Fruit fly (Drosophila melanogaster) whole organism, embryonic: ENCODE measurements around the gene SrpRbeta.

Experiments used
- Atf3 ChIP-seq: fragments of 200-800 bp; sonication (Bioruptor generic); optimal IDR thresholded peaks from 3 replicates; lab custom pipeline; 2016; ENCODE audit warnings: missing biosample characterization, missing genetic modification characterization
- Awh ChIP-seq: fragments of 200-800 bp; sonication (Bioruptor generic); IDR thresholded peaks from 2 replicates; pipeline ENCODE4, ENCODE4 v1.3.6; 2022; ENCODE audit warnings: missing biosample characterization, missing genetic modification characterization
- CG10462 ChIP-seq: fragments of 200-800 bp; sonication (Bioruptor generic); optimal IDR thresholded peaks from 2 replicates; lab custom pipeline; 2016; ENCODE audit warnings: missing biosample characterization, missing genetic modification characterization
- CG10565 ChIP-seq: fragments of 200-800 bp; sonication (Bioruptor generic); optimal IDR thresholded peaks from 3 replicates; lab custom pipeline; 2016; ENCODE audit warnings: missing biosample characterization, mild to moderate bottlenecking, missing genetic modification characterization
- CG11093 ChIP-seq: fragments of 200-800 bp; sonication (Bioruptor generic); IDR thresholded peaks from 3 replicates; pipeline ENCODE4 v1.3.6; 2022; ENCODE audit warnings: missing biosample characterization, missing genetic modification characterization
- CG11247 ChIP-seq: fragments of 200-800 bp; sonication (Bioruptor generic); IDR thresholded peaks from 2 replicates; pipeline ENCODE4 v1.3.6; 2022; ENCODE audit warnings: missing biosample characterization, missing genetic modification characterization
- CG13424 ChIP-seq: fragments of 200-800 bp; sonication (Bioruptor generic); optimal IDR thresholded peaks from 2 replicates; lab custom pipeline; 2019; ENCODE audit warnings: missing biosample characterization, mild to moderate bottlenecking, missing genetic modification characterization, moderate library complexity
- CG14014 ChIP-seq: fragments of 200-800 bp; sonication (Bioruptor generic); IDR thresholded peaks from 2 replicates; pipeline ENCODE4 v1.3.6; 2022; ENCODE audit warnings: missing biosample characterization, missing genetic modification characterization
- CG17361 ChIP-seq: fragments of 200-800 bp; sonication (Bioruptor generic); IDR thresholded peaks from 3 replicates; pipeline ENCODE4 v1.3.6; 2022; ENCODE audit warnings: missing biosample characterization, missing genetic modification characterization
- CG17802 ChIP-seq: fragments of 200-800 bp; sonication (Bioruptor generic); optimal IDR thresholded peaks from 2 replicates; lab custom pipeline; 2018; ENCODE audit warnings: missing biosample characterization, mild to moderate bottlenecking, missing genetic modification characterization, moderate library complexity
- CG2129 ChIP-seq: fragments of 200-800 bp; sonication (Bioruptor generic); IDR thresholded peaks from 2 replicates; pipeline ENCODE4 v1.3.6; 2022; ENCODE audit warnings: missing biosample characterization, missing genetic modification characterization; ENCODE audit not compliant: partially characterized antibody
- CG3847 ChIP-seq: fragments of 200-800 bp; sonication (Bioruptor generic); IDR thresholded peaks from 2 replicates; pipeline ENCODE4 v1.3.6; 2022; ENCODE audit warnings: missing biosample characterization, missing genetic modification characterization
- CG4282 ChIP-seq: fragments of 200-800 bp; sonication (Bioruptor generic); optimal IDR thresholded peaks from 2 replicates; lab custom pipeline; 2016; ENCODE audit warnings: missing biosample characterization, missing genetic modification characterization
- CG4328 ChIP-seq: fragments of 200-800 bp; sonication (Bioruptor generic); optimal IDR thresholded peaks from 3 replicates; lab custom pipeline; 2017; ENCODE audit warnings: missing biosample characterization, missing genetic modification reagents, missing genetic modification characterization
- CG4404 ChIP-seq: fragments of 200-800 bp; sonication (Bioruptor generic); IDR thresholded peaks from 2 replicates; pipeline ENCODE4 v1.3.6; 2022; ENCODE audit warnings: missing biosample characterization, missing genetic modification characterization
- CG4617 ChIP-seq: fragments of 200-800 bp; sonication (Bioruptor generic); optimal IDR thresholded peaks from 3 replicates; lab custom pipeline; 2016; ENCODE audit warnings: missing biosample characterization, missing genetic modification characterization, borderline replicate concordance
- CG6254 ChIP-seq: fragments of 200-800 bp; sonication (Bioruptor generic); optimal IDR thresholded peaks from 3 replicates; lab custom pipeline; 2017; ENCODE audit warnings: mild to moderate bottlenecking, missing biosample characterization, missing genetic modification reagents, missing genetic modification characterization
- CG7786 ChIP-seq: fragments of 200-800 bp; sonication (Bioruptor generic); optimal IDR thresholded peaks from 2 replicates; lab custom pipeline; 2016; ENCODE audit warnings: missing biosample characterization, missing genetic modification characterization
- CG8388 ChIP-seq: fragments of 200-800 bp; sonication (Bioruptor generic); optimal IDR thresholded peaks from 2 replicates; lab custom pipeline; 2019; ENCODE audit warnings: missing biosample characterization, mild to moderate bottlenecking, missing genetic modification characterization, moderate library complexity
- CG9727 ChIP-seq: fragments of 200-800 bp; sonication (Bioruptor generic); optimal IDR thresholded peaks from 3 replicates; lab custom pipeline; 2017; ENCODE audit warnings: missing biosample characterization, mild to moderate bottlenecking, missing genetic modification characterization
- CG9932 ChIP-seq: fragments of 200-800 bp; sonication (Bioruptor generic); IDR thresholded peaks from 2 replicates; pipeline ENCODE4 v1.3.6; 2022; ENCODE audit warnings: missing biosample characterization, missing genetic modification characterization
- CHES-1-like ChIP-seq: fragments of 200-800 bp; sonication (Bioruptor generic); optimal IDR thresholded peaks from 2 replicates; lab custom pipeline; 2016; ENCODE audit warnings: missing biosample characterization, missing genetic modification characterization
- CkIIα-i1 ChIP-seq: fragments of 200-800 bp; sonication (Bioruptor generic); IDR thresholded peaks from 2 replicates; pipeline ENCODE4 v1.3.6; 2022; ENCODE audit warnings: missing biosample characterization, missing genetic modification characterization
- E2f1 ChIP-seq: fragments of 200-800 bp; sonication (Bioruptor generic); IDR thresholded peaks from 2 replicates; pipeline ENCODE4 v1.3.6; 2022; ENCODE audit warnings: missing biosample characterization, missing genetic modification characterization
- HLH54F ChIP-seq: fragments of 200-800 bp; sonication (Bioruptor generic); optimal IDR thresholded peaks from 3 replicates; lab custom pipeline; 2016; ENCODE audit warnings: missing biosample characterization, missing genetic modification characterization
- Poxn ChIP-seq: fragments of 200-800 bp; sonication (Bioruptor generic); IDR thresholded peaks from 2 replicates; pipeline ENCODE4 v1.3.6; 2022; ENCODE audit warnings: missing biosample characterization, missing genetic modification characterization
- Side ChIP-seq: fragments of 200-800 bp; sonication (Bioruptor generic); optimal IDR thresholded peaks from 2 replicates; lab custom pipeline; 2016; ENCODE audit warnings: missing biosample characterization, missing genetic modification characterization
- Taf1 ChIP-seq: fragments of 200-800 bp; sonication (Bioruptor generic); IDR thresholded peaks from 2 replicates; pipeline ENCODE4 v1.3.6; 2022; ENCODE audit warnings: missing biosample characterization, missing genetic modification characterization
- ara ChIP-seq: fragments of 200-800 bp; sonication (Bioruptor generic); IDR thresholded peaks from 2 replicates; pipeline ENCODE4 v1.3.6; 2022; ENCODE audit warnings: missing biosample characterization, missing genetic modification characterization
- cwo ChIP-seq: fragments of 200-800 bp; sonication (Bioruptor generic); optimal IDR thresholded peaks from 3 replicates; lab custom pipeline; 2017; ENCODE audit warnings: missing biosample characterization, missing genetic modification characterization, mild to moderate bottlenecking, moderate library complexity, missing genetic modification reagents
- dati ChIP-seq: fragments of 200-800 bp; sonication (Bioruptor generic); IDR thresholded peaks from 2 replicates; pipeline ENCODE4 v1.3.6; 2022; ENCODE audit warnings: missing biosample characterization, missing genetic modification characterization
- disco-r ChIP-seq: fragments of 200-800 bp; sonication (Bioruptor generic); optimal IDR thresholded peaks from 2 replicates; lab custom pipeline; 2016; ENCODE audit warnings: missing biosample characterization, missing genetic modification characterization
- gcm ChIP-seq: fragments of 200-800 bp; sonication (Bioruptor generic); optimal IDR thresholded peaks from 2 replicates; lab custom pipeline; 2019; ENCODE audit warnings: missing biosample characterization, mild to moderate bottlenecking, missing genetic modification characterization, moderate library complexity
- ham ChIP-seq: fragments of 200-800 bp; sonication (Bioruptor generic); IDR thresholded peaks from 2 replicates; pipeline ENCODE4 v1.3.6; 2022; ENCODE audit warnings: missing biosample characterization, missing genetic modification characterization
- hkb ChIP-seq, 2 experiments: fragments of 200-800 bp in 1 of 2; fragments of >200 bp in 1 of 2; sonication (Bioruptor generic) in 1 of 2; IDR thresholded peaks in 1 of 2; optimal IDR thresholded peaks in 1 of 2; 2 replicates each; pipeline versions ENCODE4 v1.3.6 to Lab custom; 2017 to 2022; ENCODE audit warnings: missing biosample characterization in 1 of 2, missing genetic modification characterization in 1 of 2
- insv ChIP-seq, 2 experiments: fragments of 200-800 bp; sonication (Bioruptor generic); optimal IDR thresholded peaks; 3 replicates each; lab custom pipeline; 2016 to 2018; ENCODE audit warnings: missing biosample characterization in 2 of 2, missing genetic modification characterization in 2 of 2
- jing ChIP-seq: fragments of 200-800 bp; sonication (Bioruptor generic); optimal IDR thresholded peaks from 2 replicates; lab custom pipeline; 2018; ENCODE audit warnings: missing biosample characterization, mild to moderate bottlenecking, missing genetic modification characterization
- kni ChIP-seq: fragments of 200-800 bp; sonication (Bioruptor generic); optimal IDR thresholded peaks from 3 replicates; lab custom pipeline; 2017; ENCODE audit warnings: mild to moderate bottlenecking, missing biosample characterization, missing genetic modification reagents, missing genetic modification characterization
- odd ChIP-seq: fragments of 200-800 bp; sonication (Bioruptor generic); optimal IDR thresholded peaks from 2 replicates; lab custom pipeline; 2017; ENCODE audit warnings: missing biosample characterization, mild to moderate bottlenecking, missing genetic modification characterization
- onecut ChIP-seq: fragments of 200-800 bp; sonication (Bioruptor generic); IDR thresholded peaks from 2 replicates; pipeline ENCODE4 v1.3.6; 2022; ENCODE audit warnings: missing biosample characterization, missing genetic modification characterization
- pb ChIP-seq: fragments of 200-800 bp; sonication (Bioruptor generic); optimal IDR thresholded peaks from 3 replicates; lab custom pipeline; 2016; ENCODE audit warnings: missing biosample characterization, missing genetic modification characterization
- run ChIP-seq: fragments of 200-800 bp; sonication (Bioruptor generic); optimal IDR thresholded peaks from 3 replicates; lab custom pipeline; 2018; ENCODE audit warnings: missing biosample characterization, mild to moderate bottlenecking, missing genetic modification characterization
- salm ChIP-seq: fragments of 200-800 bp; sonication (Bioruptor generic); optimal IDR thresholded peaks from 2 replicates; lab custom pipeline; 2018; ENCODE audit warnings: missing biosample characterization, mild to moderate bottlenecking, missing genetic modification characterization
- shn ChIP-seq: fragments of 200-800 bp; sonication (Bioruptor generic); optimal IDR thresholded peaks from 3 replicates; lab custom pipeline; 2016; ENCODE audit warnings: missing biosample characterization, missing genetic modification characterization
- tll ChIP-seq, 2 experiments: fragments of 200-800 bp in 1 of 2; fragments of >200 bp in 1 of 2; sonication (Bioruptor generic) in 1 of 2; optimal IDR thresholded peaks; 2 replicates each; lab custom pipeline; 2017 to 2019; ENCODE audit warnings: missing biosample characterization in 2 of 2, missing genetic modification characterization in 2 of 2, mild to moderate bottlenecking in 1 of 2, moderate library complexity in 1 of 2
- vnd ChIP-seq: fragments of 200-800 bp; sonication (Bioruptor generic); IDR thresholded peaks from 3 replicates; pipeline ENCODE4 v1.3.6; 2022; ENCODE audit warnings: missing biosample characterization, missing genetic modification characterization; ENCODE audit not compliant: partially characterized antibody
- zen ChIP-seq: fragments of 200-800 bp; sonication (Bioruptor generic); optimal IDR thresholded peaks from 3 replicates; lab custom pipeline; 2018; ENCODE audit warnings: missing biosample characterization, mild to moderate bottlenecking, missing genetic modification characterization, moderate library complexity
- zf30C ChIP-seq: fragments of 200-800 bp; sonication (Bioruptor generic); optimal IDR thresholded peaks from 3 replicates; lab custom pipeline; 2018; ENCODE audit warnings: missing biosample characterization, mild to moderate bottlenecking, missing genetic modification characterization
- zfh2 ChIP-seq: fragments of 200-800 bp; sonication (Bioruptor generic); optimal IDR thresholded peaks from 2 replicates; lab custom pipeline; 2016; ENCODE audit warnings: missing biosample characterization, missing genetic modification characterization

The SrpRbeta gene

DNA sequence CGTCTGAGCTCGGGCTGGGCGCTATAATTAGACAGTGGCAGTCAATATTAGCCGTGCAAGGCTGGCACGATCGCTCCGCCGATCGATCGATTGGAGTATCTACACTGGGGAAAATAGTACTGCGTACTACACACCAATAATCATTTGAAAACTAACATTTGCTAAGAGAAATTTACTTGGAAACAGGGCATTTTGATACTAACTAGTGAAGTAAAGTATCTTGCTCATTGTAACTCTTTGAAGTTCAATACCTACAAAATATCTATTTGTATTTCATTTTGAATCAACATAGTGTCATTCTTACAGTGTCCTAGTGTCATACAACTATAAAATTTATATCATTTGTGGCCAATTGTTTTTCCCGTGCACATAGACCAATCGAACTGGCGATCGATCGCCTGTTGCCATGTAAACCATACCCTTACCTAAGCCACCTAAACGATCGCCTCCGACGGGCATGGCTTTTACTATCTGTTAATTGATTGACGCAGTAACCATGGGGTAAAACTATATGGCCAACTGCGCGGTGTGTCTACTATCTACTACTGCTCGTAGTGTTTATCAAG is 19.3 kb downstream of the SrpRbeta start (continued):
- TF ChIP-seq jing (GFP tag; lab: Kevin White, UChicago) (peak; percentile 73), hkb (optimal IDR thresholded peaks at IDR 0.05; lab: Kevin White, UChicago) (no peak), hkb (GFP tag; IDR thresholded peaks at IDR 0.05; lab: Robert Waterston, UW) (peak; percentile 82), CG3847 (GFP tag; lab: Robert Waterston, UW) (peak; percentile 82), pb (peak; percentile 81), CG4404 (GFP tag; lab: Robert Waterston, UW) (peak; percentile 25; the same call in 1 of the 2 replicates), CG14014 (peak; percentile 67), CG13424 (tag; lab: Kevin White, UChicago) (peak; percentile 83), CG17802 (peak; percentile 23), odd (GFP tag; lab: Kevin White, UChicago) (peak; percentile 67), CkIIα-i1 (GFP tag; lab: Robert Waterston, UW) (0 out of 2 replicates have a peak, but pooled peaks have one; percentile 32), CG10462 (GFP tag; lab: Kevin White, UChicago) (peak; percentile 45), run (tag; lab: Kevin White, UChicago) (peak; percentile 71), CG6254 (GFP tag; lab: Kevin White, UChicago) (peak; percentile 58), CG7786 (GFP tag; lab: Kevin White, UChicago) (peak; percentile 86), vnd (GFP tag; lab: Robert Waterston, UW) (no peak), CHES-1-like (GFP tag; lab: Kevin White, UChicago) (peak; percentile 79), shn (GFP tag; lab: Kevin White, UChicago) (peak; percentile 85), CG4617 (no peak), CG10565 (GFP tag; lab: Kevin White, UChicago) (no peak), Taf1 (peak; percentile 61; the same call in 1 of the 2 replicates), CG9932 (GFP tag; lab: Robert Waterston, UW) (peak; percentile 55; the same call in 1 of the 2 replicates), CG9727 (GFP tag; lab: Kevin White, UChicago) (peak; percentile 93), tll (GFP tag; optimal IDR thresholded peaks at IDR 0.05; lab: Kevin White, UChicago) (no peak), CG2129 (no peak), HLH54F (GFP tag; lab: Kevin White, UChicago) (peak; percentile 81), zen (tag; lab: Kevin White, UChicago) (peak; percentile 35), Side (peak; percentile 75), gcm (GFP tag; lab: Kevin White, UChicago) (peak; percentile 63), insv (GFP tag; optimal IDR thresholded peaks at IDR 0.05; lab: Kevin White, UChicago) (no peak), salm (tag; lab: Kevin White, UChicago) (peak; percentile 50), disco-r (GFP tag; lab: Kevin White, UChicago) (peak; percentile 29), CG11247 (GFP tag; lab: Robert Waterston, UW) (peak; percentile 62; the same call in 1 of the 2 replicates), E2f1 (GFP tag; lab: Robert Waterston, UW) (peak; percentile 74), zf30C (GFP tag; lab: Kevin White, UChicago) (peak; percentile 77), Atf3 (GFP tag; lab: Kevin White, UChicago) (peak; percentile 74), zfh2 (GFP tag; lab: Kevin White, UChicago) (peak; percentile 70), Awh (GFP tag; lab: Robert Waterston, UW) (no peak; the same call in 1 of the 2 replicates), CG8388 (GFP tag; lab: Kevin White, UChicago) (peak; percentile 74), ara (GFP tag; lab: Robert Waterston, UW) (no peak; the same call in 1 of the 2 replicates), Poxn (GFP tag; lab: Robert Waterston, UW) (0 out of 2 replicates have a peak, but pooled peaks have one; percentile 39), kni (GFP tag; lab: Kevin White, UChicago) (peak; percentile 19), CG17361 (GFP tag; lab: Robert Waterston, UW) (peak; percentile 84), CG4282 (GFP tag; lab: Kevin White, UChicago) (no peak), ham (GFP tag; lab: Robert Waterston, UW) (peak; percentile 66), dati (GFP tag; lab: Robert Waterston, UW) (no peak), CG11093 (GFP tag; lab: Robert Waterston, UW) (peak; percentile 67; the same call in 2 of the 3 replicates), CG4328 (GFP tag; lab: Kevin White, UChicago) (peak; percentile 16), cwo (GFP tag; lab: Kevin White, UChicago) (peak; percentile 91), onecut (GFP tag; lab: Robert Waterston, UW) (peak; percentile 68)
